Worm (Caenorhabditis elegans): ENCODE data around the gene F08F8.6.

- TF ChIP-seq aly-1 (tag; optimal IDR thresholded peaks at IDR 0.05) = no peak
- TF ChIP-seq ama-1 (optimal IDR thresholded peaks at IDR 0.05) = no peak
- TF ChIP-seq pes-1 (GFP tag; IDR thresholded peaks at IDR 0.05) = no peak
- no peak for TF ChIP-seq hmbx-1 (tag; optimal IDR thresholded peaks at IDR 0.05)
- no peak for TF ChIP-seq sea-1 (GFP tag; conservative IDR thresholded peaks at IDR 0.05)
- no peak for TF ChIP-seq F13C5.2 (tag; optimal IDR thresholded peaks at IDR 0.05)
- TF ChIP-seq tbx-37 (GFP tag; conservative IDR thresholded peaks at IDR 0.05) = no peak
- no peak for TF ChIP-seq hmg-4 (GFP tag; optimal IDR thresholded peaks at IDR 0.05)
- no peak for TF ChIP-seq ceh-36 (tag; optimal IDR thresholded peaks at IDR 0.05)
These were observed 26.1 kb upstream of the F08F8.6 start for ce11 chrIII:7317354-7317753.

All from whole organism, early embryonic.